Worm (Caenorhabditis elegans) whole organism, L3 larva: ENCODE data around the gene ZK813.2.

Experiments
- ZK546.5 ChIP-seq: sonication (generic microtip); optimal IDR thresholded peaks from 2 replicates; lab custom pipeline; 2017; ENCODE audit warnings: missing biosample characterization, missing genetic modification characterization
- aly-2 ChIP-seq: fragments of 150-350 bp; optimal IDR thresholded peaks from 2 replicates; lab custom pipeline; 2014; ENCODE audit warnings: missing biosample characterization, missing genetic modification characterization
- elt-3 ChIP-seq, 3 experiments: fragments of 150-350 bp in 1 of 3; sonication (generic microtip) in 2 of 3; optimal IDR thresholded peaks; 2 replicates in 2 of 3; 4 replicates in 1 of 3; lab custom pipeline; 2014 to 2017; ENCODE audit warnings: missing biosample characterization in 3 of 3, missing genetic modification characterization in 3 of 3
- lin-15B ChIP-seq: fragments of 150-350 bp; optimal IDR thresholded peaks from 2 replicates; lab custom pipeline; 2014; ENCODE audit warnings: missing biosample characterization, missing genetic modification characterization
- lsy-12 ChIP-seq: sonication (generic microtip); optimal IDR thresholded peaks from 2 replicates; lab custom pipeline; 2016; ENCODE audit warnings: mild to moderate bottlenecking, missing genetic modification characterization, missing compliant biosample characterization
- mdl-1 ChIP-seq: fragments of 150-350 bp; optimal IDR thresholded peaks from 2 replicates; lab custom pipeline; 2014; ENCODE audit warnings: missing biosample characterization, missing genetic modification characterization
- nfya-1 ChIP-seq: sonication (generic microtip); optimal IDR thresholded peaks from 2 replicates; lab custom pipeline; 2017; ENCODE audit warnings: missing genetic modification characterization, mild to moderate bottlenecking, missing compliant biosample characterization, antibody characterized with exemption, moderate library complexity; ENCODE audit not compliant: insufficient read depth
- nhr-11 ChIP-seq: fragments of 150-350 bp; optimal IDR thresholded peaks from 2 replicates; lab custom pipeline; 2014; ENCODE audit warnings: missing biosample characterization, missing genetic modification characterization
- nhr-12 ChIP-seq: fragments of 150-350 bp; optimal IDR thresholded peaks from 2 replicates; lab custom pipeline; 2014; ENCODE audit warnings: missing biosample characterization, missing genetic modification characterization
- nhr-77 ChIP-seq: fragments of 150-350 bp; optimal IDR thresholded peaks from 2 replicates; lab custom pipeline; 2014; ENCODE audit warnings: missing biosample characterization, missing genetic modification characterization
- pha-4 ChIP-seq: fragments of 150-350 bp; optimal IDR thresholded peaks from 2 replicates; lab custom pipeline; 2014; ENCODE audit warnings: missing biosample characterization, missing genetic modification reagents, missing genetic modification characterization
- pqm-1 ChIP-seq: fragments of 150-350 bp; optimal IDR thresholded peaks from 2 replicates; lab custom pipeline; 2017; ENCODE audit warnings: missing biosample characterization, missing genetic modification characterization, inconsistent platforms
- skn-1 ChIP-seq: fragments of 150-350 bp; optimal IDR thresholded peaks from 2 replicates; lab custom pipeline; 2014; ENCODE audit warnings: missing biosample characterization, missing genetic modification characterization
- ztf-4 ChIP-seq: fragments of 150-350 bp; optimal IDR thresholded peaks from 2 replicates; lab custom pipeline; 2014; ENCODE audit warnings: missing biosample characterization, missing genetic modification characterization

ce11 chrX:3424516-3424915, 19.1 kb upstream of the ZK813.2 start, which contains the start of gene ZK813.6:
- TF ChIP-seq nhr-12 (tag; lab: Kevin White, UChicago) (no peak), aly-2 (no peak), nhr-77 (tag; lab: Kevin White, UChicago) (no peak), mdl-1 (tag; lab: Kevin White, UChicago) (no peak), skn-1 (no peak), lsy-12 (tag; lab: Kevin White, UChicago) (no peak), pqm-1 (tag; lab: Kevin White, UChicago) (no peak), elt-3 (tag; optimal IDR thresholded peaks at IDR 0.05; lab: Kevin White, UChicago) (no peak), nfya-1 (tag; lab: Kevin White, UChicago) (no peak), lin-15B (tag; lab: Kevin White, UChicago) (no peak), ztf-4 (no peak), nhr-11 (no peak), pha-4 (tag; lab: Kevin White, UChicago) (no peak), ZK546.5 (no peak)
